In the genomic region with DNA sequence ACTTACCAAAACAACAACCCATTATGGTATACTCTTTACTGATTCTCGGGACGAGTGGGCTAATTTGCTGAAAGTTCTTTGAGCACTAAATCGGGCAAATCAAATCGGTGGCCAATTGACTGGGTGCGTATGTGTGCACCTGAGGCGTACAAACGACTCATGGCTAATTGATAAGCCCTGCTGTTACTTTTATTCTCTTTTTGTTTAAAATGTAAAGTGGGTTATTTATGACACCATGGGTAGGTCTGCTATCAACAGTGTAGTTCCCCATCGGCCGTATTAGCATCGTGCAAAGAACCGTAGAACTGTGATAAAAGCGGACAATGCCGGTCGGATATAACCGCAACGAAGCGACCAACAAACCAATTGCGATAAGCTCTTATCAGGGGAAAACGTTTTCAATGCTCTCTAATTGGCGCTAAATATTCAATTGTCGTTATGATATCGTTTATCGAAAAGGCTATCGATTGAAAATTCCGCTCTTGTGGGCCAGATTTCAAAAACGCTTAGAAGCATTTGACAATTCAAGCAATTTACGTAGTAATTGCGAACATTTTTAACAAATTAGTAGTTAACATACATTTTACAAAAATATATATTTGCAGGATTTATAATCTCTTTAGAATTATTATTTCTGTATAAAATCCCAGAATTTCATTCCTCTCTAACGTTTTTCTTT, we compare ENCODE assay signal across 1 fruit fly cellular context.
TF ChIP-seq lines count a peak whose summit lies in the region.

A gene (minus strand): TSS at position 69 of the 679 bp plus-strand sequence.

TF ChIP-seq in whole organism, embryonic, 481 proteins besides CTCF, POLR2A, EP300 and RAD21 (continued from another document and continues in another):
- TF ChIP-seq tap (tag; optimal IDR thresholded peaks at IDR 0.05; lab: Kevin White, UChicago) (peak; percentile 30), CG8290 (GFP tag; optimal IDR thresholded peaks at IDR 0.05; lab: Kevin White, UChicago) (no peak), CG8290 (tag; optimal IDR thresholded peaks at IDR 0.05; lab: Kevin White, UChicago) (no peak), eve (GFP tag; optimal IDR thresholded peaks at IDR 0.05; lab: Kevin White, UChicago) (no peak), E2f2 (GFP tag; IDR thresholded peaks at IDR 0.05; lab: Robert Waterston, UW) (peak; percentile 85), crc (GFP tag; optimal IDR thresholded peaks at IDR 0.05; lab: Kevin White, UChicago) (no peak), CG34224 (GFP tag; IDR thresholded peaks at IDR 0.05; lab: Robert Waterston, UW; ENCODE audit: partially characterized antibody) (no peak), fd102C (GFP tag; optimal IDR thresholded peaks at IDR 0.05; lab: Kevin White, UChicago) (no peak), Lim3 (GFP tag; IDR thresholded peaks at IDR 0.05; lab: Robert Waterston, UW) (no peak), sug (tag; optimal IDR thresholded peaks at IDR 0.05; lab: Kevin White, UChicago) (peak; percentile 89), crp (GFP tag; optimal IDR thresholded peaks at IDR 0.05; lab: Kevin White, UChicago) (no peak), ATbp (GFP tag; optimal IDR thresholded peaks at IDR 0.05; lab: Kevin White, UChicago) (no peak), CG11560 (tag; IDR thresholded peaks at IDR 0.05; lab: Robert Waterston, UW) (no peak), CG9876 (GFP tag; optimal IDR thresholded peaks at IDR 0.05; lab: Kevin White, UChicago) (no peak), ranshi (GFP tag; IDR thresholded peaks at IDR 0.05; lab: Robert Waterston, UW) (peak; percentile 53; the same call in 1 of the 2 replicates), CG18011 (GFP tag; optimal IDR thresholded peaks at IDR 0.05; lab: Kevin White, UChicago) (no peak), grau (tag; optimal IDR thresholded peaks at IDR 0.05; lab: Kevin White, UChicago) (no peak), CG9797 (GFP tag; optimal IDR thresholded peaks at IDR 0.05; lab: Kevin White, UChicago) (no peak), NK7.1 (GFP tag; optimal IDR thresholded peaks at IDR 0.05; lab: Kevin White, UChicago) (no peak), CG2712 (tag; optimal IDR thresholded peaks at IDR 0.05; lab: Kevin White, UChicago) (no peak), CG6272 (GFP tag; IDR thresholded peaks at IDR 0.05; lab: Robert Waterston, UW) (no peak), H2.0 (GFP tag; IDR thresholded peaks at IDR 0.05; lab: Robert Waterston, UW) (peak; percentile 37; the same call in 1 of the 2 replicates), CG10209 (GFP tag; optimal IDR thresholded peaks at IDR 0.05; lab: Kevin White, UChicago) (no peak), so (GFP tag; IDR thresholded peaks at IDR 0.05; lab: Robert Waterston, UW) (0 out of 3 replicates have a peak, but pooled peaks have one; percentile 7), bowl (GFP tag; IDR thresholded peaks at IDR 0.05; lab: Robert Waterston, UW) (peak; percentile 31; the same call in 1 of the 2 replicates), CG12219 (GFP tag; optimal IDR thresholded peaks at IDR 0.05; lab: Kevin White, UChicago) (no peak), CG17802 (tag; optimal IDR thresholded peaks at IDR 0.05; lab: Kevin White, UChicago) (no peak), fd96Cb (tag; optimal IDR thresholded peaks at IDR 0.05; lab: Kevin White, UChicago) (no peak), CG10267 (tag; optimal IDR thresholded peaks at IDR 0.05; lab: Kevin White, UChicago) (no peak), Meics (GFP tag; optimal IDR thresholded peaks at IDR 0.05; lab: Kevin White, UChicago) (no peak), CG10462 (GFP tag; optimal IDR thresholded peaks at IDR 0.05; lab: Kevin White, UChicago) (no peak), Sry-β (GFP tag; optimal IDR thresholded peaks at IDR 0.05; lab: Kevin White, UChicago) (no peak), trem (tag; optimal IDR thresholded peaks at IDR 0.05; lab: Kevin White, UChicago) (no peak), CG4404 (GFP tag; IDR thresholded peaks at IDR 0.05; lab: Robert Waterston, UW) (no peak), Nf-YA (GFP tag; IDR thresholded peaks at IDR 0.05; lab: Robert Waterston, UW) (peak; percentile 35), gsb (GFP tag; IDR thresholded peaks at IDR 0.05; lab: Robert Waterston, UW) (no peak), CG10147 (GFP tag; optimal IDR thresholded peaks at IDR 0.05; lab: Kevin White, UChicago) (no peak), CG2875 (GFP tag; optimal IDR thresholded peaks at IDR 0.05; lab: Kevin White, UChicago) (no peak), CG6689 (GFP tag; IDR thresholded peaks at IDR 0.05; lab: Robert Waterston, UW) (no peak), Hr78 (GFP tag; optimal IDR thresholded peaks at IDR 0.05; lab: Kevin White, UChicago) (no peak), oc (tag; optimal IDR thresholded peaks at IDR 0.05; lab: Kevin White, UChicago) (no peak), Hsf (GFP tag; optimal IDR thresholded peaks at IDR 0.05; lab: Kevin White, UChicago) (no peak), CG10979 (tag; optimal IDR thresholded peaks at IDR 0.05; lab: Kevin White, UChicago) (no peak), CG2202 (tag; optimal IDR thresholded peaks at IDR 0.05; lab: Kevin White, UChicago) (no peak), Chrac-16 (GFP tag; optimal IDR thresholded peaks at IDR 0.05; lab: Kevin White, UChicago) (no peak), CG1602 (GFP tag; optimal IDR thresholded peaks at IDR 0.05; lab: Kevin White, UChicago) (no peak), CG6175 (GFP tag; IDR thresholded peaks at IDR 0.05; lab: Robert Waterston, UW) (0 out of 3 replicates have a peak, but pooled peaks have one; percentile 36), Dek (tag; optimal IDR thresholded peaks at IDR 0.05; lab: Kevin White, UChicago) (no peak), CG8359 (GFP tag; optimal IDR thresholded peaks at IDR 0.05; lab: Kevin White, UChicago; ENCODE audit: borderline replicate concordance) (no peak), CG2678 (tag; optimal IDR thresholded peaks at IDR 0.05; lab: Kevin White, UChicago) (peak; percentile 58), CG32532 (GFP tag; IDR thresholded peaks at IDR 0.05; lab: Robert Waterston, UW) (peak; percentile 74), org-1 (GFP tag; optimal IDR thresholded peaks at IDR 0.05; lab: Kevin White, UChicago) (no peak), Lpt (GFP tag; optimal IDR thresholded peaks at IDR 0.05; lab: Kevin White, UChicago) (no peak), cato (GFP tag; optimal IDR thresholded peaks at IDR 0.05; lab: Kevin White, UChicago; ENCODE audit: borderline replicate concordance) (no peak), ab (GFP tag; optimal IDR thresholded peaks at IDR 0.05; lab: Kevin White, UChicago) (no peak), CG13775 (GFP tag; optimal IDR thresholded peaks at IDR 0.05; lab: Kevin White, UChicago) (no peak), CG2120 (GFP tag; optimal IDR thresholded peaks at IDR 0.05; lab: Kevin White, UChicago) (peak; percentile 73), CG17568 (GFP tag; optimal IDR thresholded peaks at IDR 0.05; lab: Kevin White, UChicago) (no peak), disco-r (GFP tag; optimal IDR thresholded peaks at IDR 0.05; lab: Kevin White, UChicago) (no peak), Rx (GFP tag; IDR thresholded peaks at IDR 0.05; lab: Robert Waterston, UW) (no peak), CG17829 (tag; optimal IDR thresholded peaks at IDR 0.05; lab: Kevin White, UChicago) (no peak), Ets97D (GFP tag; optimal IDR thresholded peaks at IDR 0.05; lab: Kevin White, UChicago) (no peak), CG18764 (GFP tag; optimal IDR thresholded peaks at IDR 0.05; lab: Kevin White, UChicago) (no peak), HLH3B (GFP tag; IDR thresholded peaks at IDR 0.05; lab: Robert Waterston, UW) (0 out of 2 replicates have a peak, but pooled peaks have one; percentile 9), CG14667 (GFP tag; IDR thresholded peaks at IDR 0.05; lab: Robert Waterston, UW) (no peak), B-H1 (GFP tag; IDR thresholded peaks at IDR 0.05; lab: Robert Waterston, UW) (no peak; the same call in 2 of the 3 replicates), CG7271 (tag; optimal IDR thresholded peaks at IDR 0.05; lab: Kevin White, UChicago) (no peak), CHES-1-like (GFP tag; optimal IDR thresholded peaks at IDR 0.05; lab: Kevin White, UChicago) (peak; percentile 28), CG9609 (GFP tag; optimal IDR thresholded peaks at IDR 0.05; lab: Kevin White, UChicago) (no peak), lmd (GFP tag; IDR thresholded peaks at IDR 0.05; lab: Robert Waterston, UW) (peak; percentile 26; the same call in 1 of the 2 replicates), otp (GFP tag; IDR thresholded peaks at IDR 0.05; lab: Robert Waterston, UW) (peak; percentile 77), Sox102F (GFP tag; optimal IDR thresholded peaks at IDR 0.05; lab: Kevin White, UChicago) (peak; percentile 38), en (GFP tag; optimal IDR thresholded peaks at IDR 0.05; lab: Kevin White, UChicago) (no peak), usp (GFP tag; optimal IDR thresholded peaks at IDR 0.05; lab: Kevin White, UChicago) (no peak), CG17612 (GFP tag; IDR thresholded peaks at IDR 0.05; lab: Robert Waterston, UW) (no peak), CG32767 (GFP tag; IDR thresholded peaks at IDR 0.05; lab: Robert Waterston, UW) (no peak), CG7987 (GFP tag; optimal IDR thresholded peaks at IDR 0.05; lab: Kevin White, UChicago) (peak; percentile 16), CG12155 (GFP tag; optimal IDR thresholded peaks at IDR 0.05; lab: Kevin White, UChicago) (peak; percentile 2), CG31388 (GFP tag; optimal IDR thresholded peaks at IDR 0.05; lab: Kevin White, UChicago) (no peak), HLH4C (GFP tag; IDR thresholded peaks at IDR 0.05; lab: Robert Waterston, UW; ENCODE audit: partially characterized antibody) (0 out of 3 replicates have a peak, but pooled peaks have one; percentile 27), CG34422 (GFP tag; IDR thresholded peaks at IDR 0.05; lab: Robert Waterston, UW) (peak; percentile 29; the same call in 1 of the 3 replicates), Fer2 (tag; optimal IDR thresholded peaks at IDR 0.05; lab: Kevin White, UChicago) (no peak), BEAF-32 (GFP tag; optimal IDR thresholded peaks at IDR 0.05; lab: Kevin White, UChicago) (no peak), CG4328 (GFP tag; optimal IDR thresholded peaks at IDR 0.05; lab: Kevin White, UChicago) (no peak), CG30403 (GFP tag; optimal IDR thresholded peaks at IDR 0.05; lab: Kevin White, UChicago) (no peak), zen (tag; optimal IDR thresholded peaks at IDR 0.05; lab: Kevin White, UChicago) (no peak), Myb (GFP tag; optimal IDR thresholded peaks at IDR 0.05; lab: Kevin White, UChicago) (no peak), seq (GFP tag; IDR thresholded peaks at IDR 0.05; lab: Robert Waterston, UW) (no peak), lov (optimal IDR thresholded peaks at IDR 0.05; lab: Kevin White, UChicago) (no peak), lov (GFP tag; IDR thresholded peaks at IDR 0.05; lab: Robert Waterston, UW) (no peak), bigmax (GFP tag; optimal IDR thresholded peaks at IDR 0.05; lab: Kevin White, UChicago) (no peak), Deaf1 (tag; optimal IDR thresholded peaks at IDR 0.05; lab: Kevin White, UChicago) (no peak), Gsc (GFP tag; IDR thresholded peaks at IDR 0.05; lab: Robert Waterston, UW) (no peak), danr (GFP tag; IDR thresholded peaks at IDR 0.05; lab: Robert Waterston, UW) (no peak), aop (GFP tag; IDR thresholded peaks at IDR 0.05; lab: Robert Waterston, UW) (no peak), CG10274 (GFP tag; optimal IDR thresholded peaks at IDR 0.05; lab: Kevin White, UChicago) (peak; percentile 99), wek (GFP tag; optimal IDR thresholded peaks at IDR 0.05; lab: Kevin White, UChicago) (no peak), chif (GFP tag; optimal IDR thresholded peaks at IDR 0.05; lab: Kevin White, UChicago) (no peak), CG1024 (GFP tag; IDR thresholded peaks at IDR 0.05; lab: Robert Waterston, UW) (no peak), repo (GFP tag; optimal IDR thresholded peaks at IDR 0.05; lab: Kevin White, UChicago) (no peak), rib (GFP tag; IDR thresholded peaks at IDR 0.05; lab: Robert Waterston, UW) (peak; percentile 51; the same call in 1 of the 2 replicates), phol (tag; optimal IDR thresholded peaks at IDR 0.05; lab: Kevin White, UChicago) (no peak), p53 (GFP tag; optimal IDR thresholded peaks at IDR 0.05; lab: Kevin White, UChicago) (no peak), ewg (GFP tag; optimal IDR thresholded peaks at IDR 0.05; lab: Kevin White, UChicago) (no peak), CG8478 (optimal IDR thresholded peaks at IDR 0.05; lab: Kevin White, UChicago) (no peak), CG9215 (GFP tag; IDR thresholded peaks at IDR 0.05; lab: Robert Waterston, UW) (no peak), pan (optimal IDR thresholded peaks at IDR 0.05; lab: Kevin White, UChicago) (no peak), pan (GFP tag; optimal IDR thresholded peaks at IDR 0.05 in 1 of 2, IDR thresholded peaks at IDR 0.05 in 1 of 2) (peak in 1 of 2 experiments; percentile 37), CG4282 (GFP tag; optimal IDR thresholded peaks at IDR 0.05; lab: Kevin White, UChicago) (no peak), Blimp-1 (GFP tag; optimal IDR thresholded peaks at IDR 0.05; lab: Kevin White, UChicago) (no peak), CG3847 (GFP tag; IDR thresholded peaks at IDR 0.05; lab: Robert Waterston, UW) (no peak; the same call in 1 of the 2 replicates), CG33213 (GFP tag; optimal IDR thresholded peaks at IDR 0.05; lab: Kevin White, UChicago) (no peak), Bdp1 (GFP tag; optimal IDR thresholded peaks at IDR 0.05; lab: Kevin White, UChicago) (no peak), caup (GFP tag; optimal IDR thresholded peaks at IDR 0.05; lab: Kevin White, UChicago; ENCODE audit: severe bottlenecking) (peak; percentile 34), CG11504 (tag; optimal IDR thresholded peaks at IDR 0.05; lab: Kevin White, UChicago) (no peak), CG4730 (GFP tag; IDR thresholded peaks at IDR 0.05; lab: Robert Waterston, UW) (0 out of 2 replicates have a peak, but pooled peaks have one; percentile 22), CG9727 (GFP tag; optimal IDR thresholded peaks at IDR 0.05; lab: Kevin White, UChicago) (no peak), CG14050 (GFP tag; IDR thresholded peaks at IDR 0.05; lab: Robert Waterston, UW) (no peak), Dad (GFP tag; optimal IDR thresholded peaks at IDR 0.05; lab: Kevin White, UChicago) (no peak), Poxn (GFP tag; IDR thresholded peaks at IDR 0.05; lab: Robert Waterston, UW) (no peak; the same call in 1 of the 2 replicates), Ptx1 (GFP tag; IDR thresholded peaks at IDR 0.05; lab: Robert Waterston, UW) (peak; percentile 68), CG9932 (GFP tag; IDR thresholded peaks at IDR 0.05; lab: Robert Waterston, UW) (peak; percentile 48), kay (GFP tag; optimal IDR thresholded peaks at IDR 0.05; lab: Kevin White, UChicago) (no peak), Hr39 (optimal IDR thresholded peaks at IDR 0.05; lab: Kevin White, UChicago) (no peak), Dref (GFP tag; IDR thresholded peaks at IDR 0.05; lab: Robert Waterston, UW) (peak; percentile 58), CG8924 (tag; optimal IDR thresholded peaks at IDR 0.05; lab: Kevin White, UChicago) (no peak)
